Worm (Caenorhabditis elegans): ENCODE data around the gene F17E5.2.

Gene F17E5.2

ce11 chrX:12350207-12350606 is 43.9 kb upstream of the F17E5.2 start, which contains the start of gene F42F12.3:
Gene F42F12.3, plus strand, starts transcription at chrX:12350578.
- TF ChIP-seq hlh-6 (tag; optimal IDR thresholded peaks at IDR 0.05) (no peak), fkh-10 (GFP tag; optimal IDR thresholded peaks at IDR 0.05) (no peak), nhr-11 (tag; optimal IDR thresholded peaks at IDR 0.05) (no peak), ceh-48 (tag; optimal IDR thresholded peaks at IDR 0.05) (no peak), tbx-7 (tag; optimal IDR thresholded peaks at IDR 0.05) (no peak), hlh-30 (tag; optimal IDR thresholded peaks at IDR 0.05; ENCODE audit: insufficient read depth) (no peak), unc-42 (tag; optimal IDR thresholded peaks at IDR 0.05) (no peak), tbx-2 (tag; optimal IDR thresholded peaks at IDR 0.05) (no peak), eyg-1 (tag; optimal IDR thresholded peaks at IDR 0.05) (no peak), ceh-30 (tag; optimal IDR thresholded peaks at IDR 0.05) (no peak), C08G9.2 (tag; optimal IDR thresholded peaks at IDR 0.05) (no peak), ceh-19 (GFP tag; optimal IDR thresholded peaks at IDR 0.05) (no peak), unc-55 (GFP tag; optimal IDR thresholded peaks at IDR 0.05) (no peak), pax-1 (tag; optimal IDR thresholded peaks at IDR 0.05) (no peak), mec-3 (tag; optimal IDR thresholded peaks at IDR 0.05; ENCODE audit: borderline replicate concordance) (no peak), ceh-24 (tag; optimal IDR thresholded peaks at IDR 0.05) (no peak)

ce11 chrX:12352872-12353271 is 41.2 kb upstream of the F17E5.2 start, which contains the start of gene F42F12.4:
Gene F42F12.4, minus strand, starts transcription at chrX:12352947.
- no peak for TF ChIP-seq hlh-30 (tag; optimal IDR thresholded peaks at IDR 0.05; ENCODE audit: insufficient read depth)

- TF ChIP-seq ceh-31 (tag; optimal IDR thresholded peaks at IDR 0.05) (no peak), tbx-7 (tag; optimal IDR thresholded peaks at IDR 0.05) (no peak), C08G9.2 (tag; optimal IDR thresholded peaks at IDR 0.05) (no peak), ztf-16 (tag; optimal IDR thresholded peaks at IDR 0.05) (no peak), pax-1 (tag; optimal IDR thresholded peaks at IDR 0.05) (no peak), lim-6 (tag; optimal IDR thresholded peaks at IDR 0.05) (no peak), gmeb-2 (tag; optimal IDR thresholded peaks at IDR 0.05) (no peak), nhr-232 (tag; optimal IDR thresholded peaks at IDR 0.05) (no peak), hlh-30 (tag; optimal IDR thresholded peaks at IDR 0.05; ENCODE audit: insufficient read depth) (no peak), ceh-9 (tag; optimal IDR thresholded peaks at IDR 0.05) (no peak), ceh-19 (GFP tag; optimal IDR thresholded peaks at IDR 0.05) (no peak), unc-3 (GFP tag; conservative IDR thresholded peaks at IDR 0.05) (no peak), unc-3 (tag; optimal IDR thresholded peaks at IDR 0.05) (no peak), sox-4 (tag; optimal IDR thresholded peaks at IDR 0.05) (no peak), eyg-1 (tag; optimal IDR thresholded peaks at IDR 0.05) (no peak), pqm-1 (tag; optimal IDR thresholded peaks at IDR 0.05) (no peak), ceh-2 (tag; optimal IDR thresholded peaks at IDR 0.05) (no peak), zip-5 (tag; optimal IDR thresholded peaks at IDR 0.05) (no peak)
These were observed 37.5 kb upstream of the F17E5.2 start, which contains the start of gene nspc-12 for ce11 chrX:12356581-12356980. Gene nspc-12, minus strand, starts transcription at chrX:12356681.

ce11 chrX:12357127-12357526 is 36.9 kb upstream of the F17E5.2 start, which contains the start of gene nspc-13:
Gene nspc-13, plus strand, starts transcription at chrX:12357427.
- no peak for TF ChIP-seq ttx-3 (tag; optimal IDR thresholded peaks at IDR 0.05)
- TF ChIP-seq lin-11 (tag; optimal IDR thresholded peaks at IDR 0.05) = no peak
- TF ChIP-seq sox-2 (GFP tag; IDR thresholded peaks at IDR 0.05) = no peak
- no peak for TF ChIP-seq elt-4 (tag; optimal IDR thresholded peaks at IDR 0.05)
- no peak for TF ChIP-seq K02D7.2 (tag; optimal IDR thresholded peaks at IDR 0.05)
- TF ChIP-seq ztf-16 (tag; optimal IDR thresholded peaks at IDR 0.05) = no peak
- no peak for TF ChIP-seq unc-3 (GFP tag; conservative IDR thresholded peaks at IDR 0.05)
- no peak for TF ChIP-seq unc-3 (tag; optimal IDR thresholded peaks at IDR 0.05)
- no peak for TF ChIP-seq nhr-232 (tag; optimal IDR thresholded peaks at IDR 0.05)
- no peak for TF ChIP-seq pqm-1 (tag; optimal IDR thresholded peaks at IDR 0.05)
- no peak for TF ChIP-seq ceh-31 (tag; optimal IDR thresholded peaks at IDR 0.05)
- no peak for TF ChIP-seq ceh-2 (tag; optimal IDR thresholded peaks at IDR 0.05)
- TF ChIP-seq ceh-30 (tag; optimal IDR thresholded peaks at IDR 0.05) = no peak

- TF ChIP-seq zip-5 (tag; optimal IDR thresholded peaks at IDR 0.05) (no peak), fkh-10 (GFP tag; optimal IDR thresholded peaks at IDR 0.05) (no peak), hlh-30 (tag; optimal IDR thresholded peaks at IDR 0.05; ENCODE audit: insufficient read depth) (no peak), unc-42 (tag; optimal IDR thresholded peaks at IDR 0.05) (no peak), odd-2 (tag; optimal IDR thresholded peaks at IDR 0.05) (no peak)
These were observed 35.1 kb upstream of the F17E5.2 start, which contains the start of gene nspc-14 for ce11 chrX:12358957-12359356. Gene nspc-14, minus strand, starts transcription at chrX:12359057.
